Worm (Caenorhabditis elegans) whole organism, L3 larva: ENCODE measurements around the gene F26F4.8.
A peak's percentile ranks its signal among the peaks of the same experiment; 100 is the strongest.

ENCODE experiments used
- R02D3.7 ChIP-seq: fragments of 150-350 bp; optimal IDR thresholded peaks from 2 replicates; lab custom pipeline; 2014; ENCODE audit warnings: missing biosample characterization, missing genetic modification characterization
- ZK546.5 ChIP-seq: sonication (generic microtip); optimal IDR thresholded peaks from 2 replicates; lab custom pipeline; 2017; ENCODE audit warnings: missing biosample characterization, missing genetic modification characterization
- aly-2 ChIP-seq: fragments of 150-350 bp; optimal IDR thresholded peaks from 2 replicates; lab custom pipeline; 2014; ENCODE audit warnings: missing biosample characterization, missing genetic modification characterization
- ama-1 ChIP-seq: fragments of 150-350 bp; optimal IDR thresholded peaks from 2 replicates; lab custom pipeline; 2018
- ceh-16 ChIP-seq: sonication (generic microtip); optimal IDR thresholded peaks from 2 replicates; lab custom pipeline; 2017; ENCODE audit warnings: missing biosample characterization, missing genetic modification characterization
- ceh-28 ChIP-seq: fragments of 150-350 bp; optimal IDR thresholded peaks from 2 replicates; lab custom pipeline; 2014; ENCODE audit warnings: missing biosample characterization, missing genetic modification reagents, missing genetic modification characterization
- ceh-9 ChIP-seq: sonication (generic microtip); optimal IDR thresholded peaks from 2 replicates; lab custom pipeline; 2018; ENCODE audit warnings: missing biosample characterization, missing genetic modification characterization
- daf-12 ChIP-seq: fragments of 150-350 bp; optimal IDR thresholded peaks from 2 replicates; lab custom pipeline; 2014; ENCODE audit warnings: missing biosample characterization, missing genetic modification reagents, missing genetic modification characterization
- egl-5 ChIP-seq: fragments of 150-350 bp; optimal IDR thresholded peaks from 2 replicates; lab custom pipeline; 2017; ENCODE audit warnings: missing biosample characterization, missing genetic modification reagents, missing genetic modification characterization, inconsistent platforms
- elt-1 ChIP-seq: fragments of 150-350 bp; optimal IDR thresholded peaks from 2 replicates; lab custom pipeline; 2014; ENCODE audit warnings: missing biosample characterization, missing genetic modification characterization
- elt-2 ChIP-seq: sonication (generic microtip); optimal IDR thresholded peaks from 2 replicates; lab custom pipeline; 2016; ENCODE audit warnings: missing genetic modification reagents, mild to moderate bottlenecking, missing genetic modification characterization, missing compliant biosample characterization
- fkh-2 ChIP-seq: fragments of 150-350 bp; optimal IDR thresholded peaks from 2 replicates; lab custom pipeline; 2014; ENCODE audit warnings: missing biosample characterization, missing genetic modification reagents, missing genetic modification characterization
- fos-1 ChIP-seq: fragments of 150-350 bp; optimal IDR thresholded peaks from 2 replicates; lab custom pipeline; 2014; ENCODE audit warnings: missing biosample characterization, missing genetic modification characterization
- hmg-11 ChIP-seq: sonication (generic microtip); optimal IDR thresholded peaks from 2 replicates; lab custom pipeline; 2016; ENCODE audit warnings: missing genetic modification characterization, missing compliant biosample characterization
- jun-1 ChIP-seq: fragments of 150-350 bp; optimal IDR thresholded peaks from 2 replicates; lab custom pipeline; 2014; ENCODE audit warnings: missing biosample characterization, missing genetic modification reagents, missing genetic modification characterization
- lin-15B ChIP-seq: fragments of 150-350 bp; optimal IDR thresholded peaks from 2 replicates; lab custom pipeline; 2014; ENCODE audit warnings: missing biosample characterization, missing genetic modification characterization
- lin-39 ChIP-seq: fragments of 150-350 bp; optimal IDR thresholded peaks from 2 replicates; lab custom pipeline; 2018; ENCODE audit warnings: missing biosample characterization, missing genetic modification reagents, missing genetic modification characterization
- lsy-12 ChIP-seq: sonication (generic microtip); optimal IDR thresholded peaks from 2 replicates; lab custom pipeline; 2016; ENCODE audit warnings: mild to moderate bottlenecking, missing genetic modification characterization, missing compliant biosample characterization
- mml-1 ChIP-seq: fragments of 150-350 bp; sonication (generic microtip); optimal IDR thresholded peaks from 3 replicates; lab custom pipeline; 2014; ENCODE audit warnings: missing biosample characterization, missing genetic modification characterization
- nfya-1 ChIP-seq: sonication (generic microtip); optimal IDR thresholded peaks from 2 replicates; lab custom pipeline; 2017; ENCODE audit warnings: missing genetic modification characterization, mild to moderate bottlenecking, missing compliant biosample characterization, antibody characterized with exemption, moderate library complexity; ENCODE audit not compliant: insufficient read depth
- nhr-11 ChIP-seq: fragments of 150-350 bp; optimal IDR thresholded peaks from 2 replicates; lab custom pipeline; 2014; ENCODE audit warnings: missing biosample characterization, missing genetic modification characterization
- nhr-23 ChIP-seq: fragments of 150-350 bp; optimal IDR thresholded peaks from 2 replicates; lab custom pipeline; 2014; ENCODE audit warnings: missing biosample characterization, missing genetic modification reagents, missing genetic modification characterization
- nhr-25 ChIP-seq: sonication (generic microtip); optimal IDR thresholded peaks from 2 replicates; lab custom pipeline; 2017; ENCODE audit warnings: missing biosample characterization, missing genetic modification characterization
- nhr-28 ChIP-seq: fragments of 150-350 bp; optimal IDR thresholded peaks from 2 replicates; lab custom pipeline; 2014; ENCODE audit warnings: missing biosample characterization, missing genetic modification characterization
- nhr-67 ChIP-seq: fragments of 150-350 bp; optimal IDR thresholded peaks from 2 replicates; lab custom pipeline; 2014; ENCODE audit warnings: missing biosample characterization, missing genetic modification characterization
- nhr-76 ChIP-seq: fragments of 150-350 bp; sonication (generic microtip); optimal IDR thresholded peaks from 5 replicates; lab custom pipeline; 2014; ENCODE audit warnings: missing biosample characterization, missing genetic modification characterization
- pha-4 ChIP-seq: fragments of 150-350 bp; optimal IDR thresholded peaks from 2 replicates; lab custom pipeline; 2014; ENCODE audit warnings: missing biosample characterization, missing genetic modification reagents, missing genetic modification characterization
- pqm-1 ChIP-seq: fragments of 150-350 bp; optimal IDR thresholded peaks from 2 replicates; lab custom pipeline; 2017; ENCODE audit warnings: missing biosample characterization, missing genetic modification characterization, inconsistent platforms
- sea-2 ChIP-seq: fragments of 150-350 bp; sonication (generic microtip); optimal IDR thresholded peaks from 4 replicates; lab custom pipeline; 2014; ENCODE audit warnings: missing biosample characterization, missing genetic modification reagents, missing genetic modification characterization
- skn-1 ChIP-seq: fragments of 150-350 bp; optimal IDR thresholded peaks from 2 replicates; lab custom pipeline; 2014; ENCODE audit warnings: missing biosample characterization, missing genetic modification characterization
- tbx-2 ChIP-seq: sonication (generic microtip); optimal IDR thresholded peaks from 2 replicates; lab custom pipeline; 2016; ENCODE audit warnings: mild to moderate bottlenecking, missing genetic modification characterization, missing compliant biosample characterization
- unc-39 ChIP-seq: sonication (generic microtip); optimal IDR thresholded peaks from 4 replicates; lab custom pipeline; 2017; ENCODE audit warnings: missing biosample characterization, missing genetic modification characterization
- unc-62 ChIP-seq: fragments of 150-350 bp; sonication (generic microtip); optimal IDR thresholded peaks from 4 replicates; lab custom pipeline; 2014; ENCODE audit warnings: missing biosample characterization, missing genetic modification reagents, missing genetic modification characterization
- ztf-11 ChIP-seq: fragments of 150-350 bp; optimal IDR thresholded peaks from 2 replicates; lab custom pipeline; 2014; ENCODE audit warnings: missing biosample characterization, missing genetic modification characterization
- ztf-4 ChIP-seq: fragments of 150-350 bp; optimal IDR thresholded peaks from 2 replicates; lab custom pipeline; 2014; ENCODE audit warnings: missing biosample characterization, missing genetic modification characterization

Gene F26F4.8

DNA sequence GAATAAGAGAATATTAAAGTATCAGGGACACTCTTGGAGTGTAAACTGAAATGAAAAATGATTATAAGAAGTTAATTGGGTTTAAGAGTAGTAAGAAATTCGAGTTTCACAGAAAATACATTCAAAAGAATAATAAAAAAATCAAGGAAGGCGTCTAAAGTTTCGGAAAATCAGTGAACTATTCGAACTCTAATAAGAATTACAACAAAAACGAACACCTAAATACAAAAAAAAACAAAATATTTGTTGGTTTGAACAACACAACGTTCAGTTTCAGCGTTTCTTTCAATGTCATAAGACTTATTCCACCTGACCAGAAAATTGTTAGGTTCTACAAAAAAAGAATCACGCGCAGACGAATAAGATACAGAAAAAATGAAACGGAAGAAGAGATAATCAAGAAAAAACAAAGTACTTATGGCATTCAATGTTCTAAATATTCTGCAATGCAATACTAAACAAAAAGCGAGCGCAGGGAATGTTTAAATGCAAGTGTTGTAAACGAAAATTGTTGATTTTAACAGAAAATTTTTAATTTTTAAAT is 6.2 kb downstream of the F26F4.8 start, which contains the start of gene nhl-2:
nhl-2 (minus strand) TSS at position 51 of the 544 bp plus-strand sequence.
- TF ChIP-seq pqm-1 (tag; lab: Kevin White, UChicago) (no peak), jun-1 (tag; lab: Kevin White, UChicago) (no peak), nhr-25 (tag; lab: Kevin White, UChicago) (no peak), lin-15B (tag; lab: Kevin White, UChicago) (no peak), pha-4 (no peak), nhr-76 (tag; lab: Kevin White, UChicago) (no peak), R02D3.7 (no peak), ZK546.5 (tag; lab: Kevin White, UChicago) (no peak), elt-1 (tag; lab: Kevin White, UChicago) (no peak)

DNA sequence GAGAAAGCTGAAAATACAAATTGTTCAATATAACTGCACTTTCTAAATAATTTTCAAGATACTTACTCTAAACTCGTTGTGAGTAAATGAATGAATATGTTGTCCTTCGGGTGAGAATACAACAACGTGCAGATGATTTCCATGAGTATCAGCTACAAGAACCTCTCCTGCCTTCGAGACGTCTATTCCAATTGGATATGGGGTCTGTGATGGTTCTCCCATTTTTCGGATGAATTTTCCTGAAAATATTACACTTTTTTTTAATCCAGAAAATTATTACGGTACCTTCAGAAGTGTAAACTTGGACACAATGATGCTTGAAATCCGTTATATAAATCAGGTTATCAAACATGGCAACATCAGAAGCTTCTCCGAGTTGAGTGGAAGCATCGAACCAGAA is 10.0 kb downstream of the F26F4.8 start:
- TF ChIP-seq pha-4, result no peak
- no peak for TF ChIP-seq nhr-67 (tag; lab: Kevin White, UChicago)
- no peak for TF ChIP-seq fkh-2 (tag; lab: Kevin White, UChicago)
- TF ChIP-seq unc-39 (tag; lab: Kevin White, UChicago), result no peak
- TF ChIP-seq nhr-76 (tag; lab: Kevin White, UChicago), result no peak
- no peak for TF ChIP-seq daf-12 (tag; lab: Kevin White, UChicago)
- no peak for TF ChIP-seq ceh-28 (tag; lab: Kevin White, UChicago)
- TF ChIP-seq hmg-11 (tag; lab: Kevin White, UChicago), result no peak
- TF ChIP-seq lin-39 (tag; lab: Kevin White, UChicago), result no peak
- TF ChIP-seq ama-1, result no peak
- TF ChIP-seq mml-1 (tag; lab: Kevin White, UChicago), result no peak
- TF ChIP-seq tbx-2, result no peak
- no peak for TF ChIP-seq aly-2 (tag; lab: Kevin White, UChicago)
- TF ChIP-seq nhr-25 (tag; lab: Kevin White, UChicago), result no peak
- no peak for TF ChIP-seq ceh-9
- TF ChIP-seq lin-15B (tag; lab: Kevin White, UChicago), result no peak
- no peak for TF ChIP-seq ztf-4 (tag; lab: Kevin White, UChicago)

DNA sequence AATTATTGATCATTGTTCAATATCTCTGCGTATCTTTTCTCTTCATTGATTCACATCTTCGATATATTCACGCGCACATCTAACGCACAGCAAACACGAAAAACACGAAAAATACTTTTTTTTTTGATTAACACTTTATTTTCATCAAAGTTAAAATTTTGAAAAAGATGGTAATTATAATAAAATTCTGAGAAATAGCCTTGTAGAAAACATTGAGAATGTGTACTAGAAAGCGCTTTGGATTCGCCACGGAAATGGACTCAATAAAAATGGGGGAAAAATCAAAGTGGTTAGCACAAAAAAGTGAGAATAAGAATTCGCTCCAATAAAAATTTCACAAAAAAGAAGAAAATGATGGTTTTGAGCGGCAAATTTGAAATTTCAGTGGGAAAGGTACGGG is 11.7 kb downstream of the F26F4.8 start, which contains the start of gene F26F4.6:
F26F4.6 (minus strand) TSS at position 101 of the 400 bp plus-strand sequence.
- TF ChIP-seq ztf-4 (tag; lab: Kevin White, UChicago) (no peak), lsy-12 (tag; lab: Kevin White, UChicago) (no peak), nhr-76 (tag; lab: Kevin White, UChicago) (no peak), elt-2 (tag; lab: Kevin White, UChicago) (no peak), ztf-11 (tag; lab: Kevin White, UChicago) (no peak), unc-62 (GFP tag; lab: Kevin White, UChicago) (no peak), egl-5 (no peak)

DNA sequence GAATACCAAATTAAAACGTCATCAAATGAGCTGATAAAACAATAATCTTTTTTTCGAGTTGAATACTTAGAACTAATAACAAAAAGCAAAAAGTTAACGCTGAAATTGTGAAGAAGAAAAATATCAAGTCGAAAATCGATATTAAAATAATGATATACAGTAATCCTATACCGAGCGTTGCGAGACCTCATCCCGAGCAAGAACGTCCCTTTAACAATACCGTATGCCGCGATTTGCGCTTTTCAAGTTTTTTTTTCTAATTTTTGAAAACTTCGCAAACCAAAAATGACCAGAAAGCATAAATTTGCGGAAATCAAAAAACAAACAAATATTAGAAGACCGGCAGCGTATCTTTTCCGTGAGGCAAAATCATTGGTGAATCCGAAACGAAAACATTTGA is 14.3 kb downstream of the F26F4.8 start, which contains the start of gene F26F4.5:
F26F4.5 (minus strand) TSS at position 256 of the 400 bp plus-strand sequence.
- TF ChIP-seq ceh-28 (tag; lab: Kevin White, UChicago) (no peak), sea-2 (no peak), pha-4 (peak; percentile 29), skn-1 (tag; lab: Kevin White, UChicago) (no peak), nhr-67 (tag; lab: Kevin White, UChicago) (no peak), lsy-12 (tag; lab: Kevin White, UChicago) (no peak)

DNA sequence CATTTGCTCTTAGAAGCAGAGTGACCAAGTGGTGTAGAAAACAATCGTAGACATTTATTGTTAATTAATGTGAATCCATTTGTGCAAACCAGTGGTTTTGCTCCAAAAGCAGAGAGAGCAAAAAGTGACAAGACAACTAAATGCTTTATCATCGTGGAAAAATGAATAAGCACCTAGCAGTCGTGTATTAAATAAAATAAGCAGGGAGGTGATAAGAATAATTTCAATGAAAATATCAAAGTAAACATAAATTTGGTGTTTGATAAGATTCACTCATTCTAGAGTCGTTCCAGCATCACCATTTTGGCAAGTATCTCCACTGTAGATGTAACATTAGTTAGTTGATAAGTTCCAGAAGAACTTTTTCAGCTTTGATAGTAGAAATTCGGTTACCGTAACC is 18.0 kb downstream of the F26F4.8 start, which contains the start of gene clec-6:
clec-6 (minus strand) TSS at position 154 of the 400 bp plus-strand sequence.
- TF ChIP-seq ceh-28 (tag; lab: Kevin White, UChicago) (no peak), jun-1 (tag; lab: Kevin White, UChicago) (no peak), ceh-16 (tag; lab: Kevin White, UChicago) (no peak), nhr-28 (tag; lab: Kevin White, UChicago) (no peak), nhr-23 (tag; lab: Kevin White, UChicago) (no peak), nfya-1 (tag; lab: Kevin White, UChicago) (no peak), pqm-1 (tag; lab: Kevin White, UChicago) (peak; percentile 23), tbx-2 (no peak), elt-2 (tag; lab: Kevin White, UChicago) (peak; percentile 60), fos-1 (no peak), mml-1 (tag; lab: Kevin White, UChicago) (no peak), R02D3.7 (no peak), unc-39 (tag; lab: Kevin White, UChicago) (no peak), pha-4 (peak; percentile 33), nhr-11 (tag; lab: Kevin White, UChicago) (no peak), elt-1 (tag; lab: Kevin White, UChicago) (no peak)
